Fruit fly (Drosophila melanogaster) S2 (cell line): Measurements from ENCODE around the gene CG4462.

ENCODE experiments used
- CG8478 ChIP-seq: fragments of >200 bp; optimal IDR thresholded peaks from 2 replicates; lab custom pipeline; 2018
- CTCF ChIP-seq, 2 experiments: fragments of >200 bp; optimal IDR thresholded peaks; 2 replicates each; lab custom pipeline; 2018

- TF ChIP-seq CG8478 (no peak), CTCF (optimal IDR thresholded peaks at IDR 0.05; lab: Kevin White, UChicago) (no peak)
These were observed 16.3 kb downstream of the CG4462 start for dm6 chr3R:19908863-19909343.
